Worm (Caenorhabditis elegans) whole organism, young adult: ENCODE measurements around the gene F55B11.5.

Experiments
- B0261.1 ChIP-seq: sonication (generic microtip); optimal IDR thresholded peaks from 2 replicates; lab custom pipeline; 2016; ENCODE audit warnings: mild to moderate bottlenecking, missing genetic modification characterization, moderate library complexity, missing compliant biosample characterization
- C06A6.2 ChIP-seq: fragments of 200-800 bp; sonication (Bioruptor generic); conservative IDR thresholded peaks from 2 replicates; pipeline ENCODE4 v1.3.6; 2022; ENCODE audit warnings: missing genetic modification characterization, missing compliant biosample characterization
- F37B4.10 ChIP-seq: fragments of 200-800 bp; sonication (Bioruptor generic); IDR thresholded peaks from 2 replicates; pipeline ENCODE4 v1.3.6; 2022; ENCODE audit warnings: missing genetic modification characterization, missing compliant biosample characterization
- F39B2.1 ChIP-seq: fragments of 200-800 bp; sonication (Bioruptor generic); IDR thresholded peaks from 2 replicates; pipeline ENCODE4 v1.3.6; 2022; ENCODE audit warnings: missing genetic modification reagents, missing genetic modification characterization, missing compliant biosample characterization
- K12H6.12 ChIP-seq: fragments of 200-800 bp; sonication (Bioruptor generic); optimal IDR thresholded peaks from 2 replicates; lab custom pipeline; 2018; ENCODE audit warnings: mild to moderate bottlenecking, missing genetic modification characterization, missing compliant biosample characterization
- Y95B8A.8 ChIP-seq: fragments of 200-800 bp; sonication (Bioruptor generic); IDR thresholded peaks from 2 replicates; pipeline ENCODE4 v1.3.6; 2022; ENCODE audit warnings: missing genetic modification reagents, missing genetic modification characterization, missing compliant biosample characterization
- ama-1 ChIP-seq, 3 experiments: fragments of 150-350 bp in 1 of 3; sonication (generic microtip) in 2 of 3; optimal IDR thresholded peaks; 2 replicates each; lab custom pipeline; 2014 to 2018; ENCODE audit warnings: missing biosample characterization in 2 of 3, missing genetic modification characterization in 2 of 3, missing genetic modification reagents in 2 of 3
- atf-7 ChIP-seq: sonication (generic microtip); optimal IDR thresholded peaks from 2 replicates; lab custom pipeline; 2017; ENCODE audit warnings: mild to moderate bottlenecking, missing genetic modification characterization, missing compliant biosample characterization
- cebp-1 ChIP-seq, 2 experiments: fragments of 200-800 bp in 1 of 2; sonication (Bioruptor generic) in 1 of 2; sonication (generic microtip) in 1 of 2; IDR thresholded peaks in 1 of 2; optimal IDR thresholded peaks in 1 of 2; 2 replicates each; pipeline versions ENCODE4 v1.3.6 to Lab custom; 2017 to 2022; ENCODE audit warnings: missing compliant biosample characterization in 2 of 2, missing genetic modification characterization in 2 of 2, mild to moderate bottlenecking in 1 of 2, missing genetic modification reagents in 1 of 2, moderate library complexity in 1 of 2
- ceh-100 ChIP-seq: fragments of 200-800 bp; sonication (Bioruptor generic); IDR thresholded peaks from 2 replicates; pipeline ENCODE4 v1.3.6; 2022; ENCODE audit warnings: missing genetic modification reagents, missing genetic modification characterization, missing compliant biosample characterization
- ceh-27 ChIP-seq: fragments of 200-800 bp; sonication (Bioruptor generic); optimal IDR thresholded peaks from 2 replicates; lab custom pipeline; 2018; ENCODE audit warnings: mild to moderate bottlenecking, missing genetic modification characterization, moderate library complexity, missing compliant biosample characterization
- ceh-79 ChIP-seq: sonication (generic microtip); optimal IDR thresholded peaks from 2 replicates; lab custom pipeline; 2017; ENCODE audit warnings: mild to moderate bottlenecking, missing genetic modification characterization, missing compliant biosample characterization
- die-1 ChIP-seq: sonication (generic microtip); optimal IDR thresholded peaks from 2 replicates; lab custom pipeline; 2016; ENCODE audit warnings: missing genotype, mild to moderate bottlenecking, missing genetic modification characterization, missing compliant biosample characterization
- dpff-1 ChIP-seq: sonication (generic microtip); optimal IDR thresholded peaks from 2 replicates; lab custom pipeline; 2017; ENCODE audit warnings: mild to moderate bottlenecking, missing genetic modification characterization, missing compliant biosample characterization
- efl-1 ChIP-seq: fragments of 150-350 bp; optimal IDR thresholded peaks from 2 replicates; lab custom pipeline; 2014; ENCODE audit warnings: missing biosample characterization, missing genetic modification reagents, missing genetic modification characterization
- egrh-3 ChIP-seq: fragments of 200-800 bp; sonication (Bioruptor generic); IDR thresholded peaks from 2 replicates; pipeline ENCODE4 v1.3.6; 2022; ENCODE audit warnings: missing genetic modification reagents, missing genetic modification characterization, missing compliant biosample characterization
- let-526 ChIP-seq: fragments of 200-800 bp; sonication (Bioruptor generic); IDR thresholded peaks from 2 replicates; pipeline ENCODE4 v1.3.6; 2022; ENCODE audit warnings: missing genetic modification reagents, missing genetic modification characterization, missing compliant biosample characterization
- let-607 ChIP-seq, 2 experiments: fragments of 200-800 bp in 1 of 2; sonication (Bioruptor generic) in 1 of 2; sonication (generic microtip) in 1 of 2; optimal IDR thresholded peaks; 2 replicates each; lab custom pipeline; 2016 to 2018; ENCODE audit warnings: mild to moderate bottlenecking in 2 of 2, missing compliant biosample characterization in 2 of 2, missing genetic modification characterization in 2 of 2, moderate library complexity in 2 of 2, missing genotype in 1 of 2
- lin-26 ChIP-seq: fragments of 200-800 bp; sonication (Bioruptor generic); IDR thresholded peaks from 2 replicates; pipeline ENCODE4 v1.3.6; 2022; ENCODE audit warnings: missing genetic modification reagents, missing genetic modification characterization, missing compliant biosample characterization
- madf-3 ChIP-seq: fragments of 200-800 bp; sonication (Bioruptor generic); IDR thresholded peaks from 2 replicates; pipeline ENCODE4 v1.3.6; 2022; ENCODE audit warnings: missing genetic modification reagents, missing genetic modification characterization, missing compliant biosample characterization
- mcd-1 ChIP-seq: fragments of 200-800 bp; sonication (Bioruptor generic); IDR thresholded peaks from 2 replicates; pipeline ENCODE4 v1.3.6; 2022; ENCODE audit warnings: missing genetic modification reagents, missing genetic modification characterization, missing compliant biosample characterization
- nfyb-1 ChIP-seq: fragments of 200-800 bp; sonication (Bioruptor generic); IDR thresholded peaks from 2 replicates; pipeline ENCODE4 v1.3.6; 2022; ENCODE audit warnings: missing genetic modification reagents, missing genetic modification characterization, missing compliant biosample characterization
- nhr-80 ChIP-seq: sonication (generic microtip); optimal IDR thresholded peaks from 2 replicates; lab custom pipeline; 2016; ENCODE audit warnings: missing genetic modification characterization, missing compliant biosample characterization
- rcor-1 ChIP-seq: fragments of 200-800 bp; sonication (Bioruptor generic); IDR thresholded peaks from 2 replicates; pipeline ENCODE4 v1.3.6; 2022; ENCODE audit warnings: missing genetic modification reagents, missing genetic modification characterization, missing compliant biosample characterization
- rec-8 ChIP-seq, 2 experiments: sonication (generic microtip); optimal IDR thresholded peaks; 2 replicates each; lab custom pipeline; 2016; ENCODE audit warnings: mild to moderate bottlenecking in 2 of 2, missing genetic modification characterization in 2 of 2, missing genetic modification reagents in 2 of 2, missing genotype in 2 of 2, missing biosample characterization in 1 of 2, missing compliant biosample characterization in 1 of 2, moderate library complexity in 1 of 2
- sdz-38 ChIP-seq: sonication (generic microtip); optimal IDR thresholded peaks from 2 replicates; lab custom pipeline; 2016; ENCODE audit warnings: missing genotype, missing genetic modification characterization, missing compliant biosample characterization
- snpc-1.1 ChIP-seq: sonication (generic microtip); optimal IDR thresholded peaks from 2 replicates; lab custom pipeline; 2017; ENCODE audit warnings: missing genetic modification characterization, mild to moderate bottlenecking, missing compliant biosample characterization, antibody characterized with exemption, moderate library complexity, missing genotype, missing genetic modification reagents; ENCODE audit not compliant: insufficient read depth
- snpc-4 ChIP-seq, 5 experiments: fragments of 150-350 bp in 1 of 5; sonication (generic microtip) in 4 of 5; optimal IDR thresholded peaks; 2 replicates each; lab custom pipeline; 2014 to 2018; ENCODE audit warnings: missing genetic modification characterization in 5 of 5, missing biosample characterization in 3 of 5, antibody characterized with exemption in 2 of 5, mild to moderate bottlenecking in 2 of 5, missing compliant biosample characterization in 2 of 5, missing genotype in 2 of 5, moderate library complexity in 2 of 5, missing genetic modification reagents in 1 of 5
- ztf-26 ChIP-seq: sonication (generic microtip); optimal IDR thresholded peaks from 2 replicates; lab custom pipeline; 2017; ENCODE audit warnings: missing genetic modification characterization, missing compliant biosample characterization
- ztf-28 ChIP-seq: fragments of 200-800 bp; sonication (Bioruptor generic); IDR thresholded peaks from 2 replicates; pipeline ENCODE4 v1.3.6; 2022; ENCODE audit warnings: missing genetic modification reagents, missing genetic modification characterization, missing compliant biosample characterization

The F55B11.5 gene

DNA sequence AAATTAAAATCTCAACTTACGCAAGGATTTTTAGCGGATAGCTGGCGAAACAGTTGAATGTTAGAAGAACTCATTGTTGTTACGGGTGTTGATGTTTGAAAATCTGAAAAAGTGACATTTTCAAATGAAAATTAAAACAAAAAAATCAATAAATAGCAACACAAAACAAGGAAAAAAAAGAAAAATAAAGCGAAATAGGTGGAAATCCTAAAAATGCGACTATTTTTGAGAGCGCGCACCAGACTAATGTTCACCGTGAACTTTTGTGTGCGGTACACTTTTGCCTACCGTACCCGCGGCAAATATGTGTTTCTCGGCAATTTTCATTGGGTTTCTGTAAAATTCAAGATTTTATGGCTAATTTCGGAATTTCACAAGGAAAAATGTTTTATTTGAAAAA is 10.4 kb upstream of the F55B11.5 start, which contains the start of gene F55B11.6:
Gene F55B11.6, minus strand, starts transcription at position 101 of the 400 bp plus-strand sequence.
- TF ChIP-seq C06A6.2: no peak
- TF ChIP-seq atf-7: no peak
- no peak for TF ChIP-seq ceh-79 (tag; lab: Kevin White, UChicago)
- no peak for TF ChIP-seq ceh-100 (GFP tag; lab: Robert Waterston, UW)
- TF ChIP-seq sdz-38 (tag; lab: Kevin White, UChicago): no peak
- no peak for TF ChIP-seq ztf-26 (tag; lab: Kevin White, UChicago)
- TF ChIP-seq let-526 (GFP tag; lab: Robert Waterston, UW): no peak
- no peak for TF ChIP-seq die-1 (tag; lab: Kevin White, UChicago)
- no peak for TF ChIP-seq F39B2.1 (GFP tag; lab: Robert Waterston, UW)
- TF ChIP-seq F37B4.10 (GFP tag; lab: Robert Waterston, UW): no peak
- no peak for TF ChIP-seq madf-3 (GFP tag; lab: Robert Waterston, UW)
- TF ChIP-seq ceh-27 (GFP tag; lab: Kevin White, UChicago): no peak
- TF ChIP-seq lin-26 (GFP tag; lab: Robert Waterston, UW): no peak
- no peak for TF ChIP-seq Y95B8A.8 (GFP tag; lab: Robert Waterston, UW)

DNA sequence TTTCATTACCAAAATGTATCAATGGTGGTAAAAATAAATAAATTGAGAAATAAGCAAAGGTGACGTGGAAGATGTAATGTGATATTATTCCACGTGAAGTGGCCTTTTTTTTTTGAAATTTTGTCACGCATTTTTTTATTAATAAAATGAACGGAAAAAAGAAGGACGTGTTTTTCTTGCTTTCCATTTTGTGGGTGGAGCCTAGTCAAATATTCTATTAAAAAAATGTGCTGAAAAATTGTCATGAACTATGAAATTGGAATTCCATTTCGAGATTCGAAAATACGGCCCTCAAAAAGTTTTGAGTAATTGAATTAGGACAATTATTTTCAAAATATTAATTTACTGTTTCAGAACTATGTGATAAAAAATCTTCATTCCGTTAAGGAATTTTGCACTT is 5.6 kb upstream of the F55B11.5 start, which contains the start of gene F55B11.7:
Gene F55B11.7, minus strand, starts transcription at position 101 of the 400 bp plus-strand sequence.
- TF ChIP-seq snpc-4 (GFP tag; optimal IDR thresholded peaks at IDR 0.05; lab: Kevin White, UChicago): no peak
- TF ChIP-seq snpc-4 (tag; optimal IDR thresholded peaks at IDR 0.05; lab: Kevin White, UChicago): peak in 1 of 4 experiments; percentile 0
- no peak for TF ChIP-seq K12H6.12 (tag; lab: Kevin White, UChicago)

DNA sequence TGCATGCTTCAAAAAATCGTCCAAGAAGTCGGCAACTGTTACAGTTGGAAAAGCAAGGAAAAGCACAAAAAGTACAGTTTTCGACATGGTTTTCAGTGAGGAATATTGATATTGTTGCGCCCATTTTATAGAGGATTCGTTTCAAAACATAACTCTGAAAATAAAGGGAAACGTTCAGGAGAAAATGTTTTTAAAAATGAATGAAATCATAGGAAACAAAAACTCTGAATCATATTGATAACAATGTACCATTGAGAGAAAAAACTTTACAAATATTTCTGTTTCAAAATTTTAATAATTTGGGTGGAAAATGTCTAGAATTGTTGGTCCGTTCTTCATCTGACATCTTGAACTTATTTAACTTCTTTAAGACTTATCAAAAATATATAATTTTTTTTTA is 4.3 kb upstream of the F55B11.5 start, which contains the start of gene F55B11.2:
Gene F55B11.2, minus strand, starts transcription at position 101 of the 400 bp plus-strand sequence.
- no peak for TF ChIP-seq snpc-1.1 (tag; lab: Kevin White, UChicago)
- no peak for TF ChIP-seq cebp-1 (GFP tag; IDR thresholded peaks at IDR 0.05; lab: Robert Waterston, UW)
- TF ChIP-seq cebp-1 (tag; optimal IDR thresholded peaks at IDR 0.05; lab: Kevin White, UChicago): no peak
- TF ChIP-seq rcor-1 (GFP tag; lab: Robert Waterston, UW): no peak
- TF ChIP-seq dpff-1 (tag; lab: Kevin White, UChicago): no peak

DNA sequence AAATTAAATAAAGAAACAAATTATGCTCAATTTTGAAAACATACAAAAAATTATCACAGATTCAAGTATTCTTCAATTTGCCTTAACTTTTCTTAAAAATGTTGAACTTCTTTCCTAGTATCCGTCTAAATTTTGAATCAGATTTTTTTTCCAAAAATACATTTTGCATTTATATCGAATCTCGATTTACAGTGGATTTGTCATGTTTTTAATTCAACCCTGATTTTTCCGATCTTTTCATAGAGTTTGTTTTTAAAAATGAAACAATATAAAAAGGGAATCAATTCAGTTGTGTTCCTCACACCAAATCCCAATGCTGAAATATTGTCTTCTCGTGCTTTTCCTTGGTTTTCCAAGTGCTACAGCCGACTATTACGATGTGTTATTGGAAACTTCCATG is 3.1 kb upstream of the F55B11.5 start, which contains the start of gene F55B11.3:
Gene F55B11.3, plus strand, starts transcription at position 301 of the 400 bp plus-strand sequence.
- TF ChIP-seq ama-1 (optimal IDR thresholded peaks at IDR 0.05; lab: Kevin White, UChicago) (no peak), ama-1 (GFP tag; optimal IDR thresholded peaks at IDR 0.05; lab: Kevin White, UChicago) (no peak), snpc-4 (GFP tag; optimal IDR thresholded peaks at IDR 0.05; lab: Kevin White, UChicago) (no peak), snpc-4 (tag; optimal IDR thresholded peaks at IDR 0.05; lab: Kevin White, UChicago) (no peak), let-526 (GFP tag; lab: Robert Waterston, UW) (no peak), let-607 (tag; optimal IDR thresholded peaks at IDR 0.05; lab: Kevin White, UChicago) (no peak), mcd-1 (no peak), efl-1 (GFP tag; lab: Kevin White, UChicago) (no peak), rec-8 (tag; optimal IDR thresholded peaks at IDR 0.05; lab: Kevin White, UChicago) (no peak), egrh-3 (GFP tag; lab: Robert Waterston, UW) (no peak), ztf-28 (GFP tag; lab: Robert Waterston, UW) (no peak), ceh-27 (GFP tag; lab: Kevin White, UChicago) (no peak)

DNA sequence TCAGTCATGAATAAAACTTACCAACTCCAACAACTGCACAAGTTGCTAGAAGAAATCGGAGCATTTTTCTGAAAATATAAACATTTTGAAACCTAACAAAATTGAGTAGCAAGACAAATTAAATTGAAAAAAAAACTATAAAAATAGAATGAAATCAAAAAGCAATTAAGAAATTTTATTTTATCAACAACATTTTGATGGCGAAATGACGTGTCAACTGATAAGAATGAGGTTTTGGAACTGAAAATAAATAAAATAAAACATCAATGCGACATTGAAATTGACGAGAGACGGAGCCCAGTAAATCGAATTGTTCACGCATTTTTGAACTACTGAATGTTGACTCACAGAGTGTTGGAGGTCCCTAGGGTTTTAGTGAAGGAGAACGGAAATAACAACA is 3.4 kb downstream of the F55B11.5 start, which contains the start of gene F55B11.4:
Gene F55B11.4, minus strand, starts transcription at position 68 of the 400 bp plus-strand sequence.
- peak; percentile 40 for TF ChIP-seq nhr-80 (tag; lab: Kevin White, UChicago)
- no peak for TF ChIP-seq B0261.1 (tag; lab: Kevin White, UChicago)
- no peak for TF ChIP-seq ama-1 (optimal IDR thresholded peaks at IDR 0.05; lab: Kevin White, UChicago)
- no peak for TF ChIP-seq ama-1 (GFP tag; optimal IDR thresholded peaks at IDR 0.05; lab: Kevin White, UChicago)
- TF ChIP-seq let-607 (tag; optimal IDR thresholded peaks at IDR 0.05; lab: Kevin White, UChicago): peak in 1 of 2 experiments; percentile 44
- TF ChIP-seq nfyb-1 (GFP tag; lab: Robert Waterston, UW): no peak
- TF ChIP-seq ceh-27 (GFP tag; lab: Kevin White, UChicago): no peak
